Worm (Caenorhabditis elegans) whole organism, L4 larva: Measurements from ENCODE around the gene K07C5.13.

Source experiments
- F49E8.2 ChIP-seq: sonication (generic microtip); optimal IDR thresholded peaks from 2 replicates; lab custom pipeline; 2016; ENCODE audit warnings: missing compliant biosample characterization, mild to moderate bottlenecking, missing genetic modification characterization, borderline replicate concordance
- ceh-82 ChIP-seq: sonication (generic microtip); optimal IDR thresholded peaks from 2 replicates; lab custom pipeline; 2017; ENCODE audit warnings: missing biosample characterization, missing genetic modification characterization
- hlh-30 ChIP-seq: sonication (generic microtip); optimal IDR thresholded peaks from 2 replicates; lab custom pipeline; 2017; ENCODE audit warnings: antibody characterized with exemption, mild to moderate bottlenecking, missing genetic modification characterization, missing compliant biosample characterization; ENCODE audit not compliant: insufficient read depth
- pqm-1 ChIP-seq: sonication (generic microtip); optimal IDR thresholded peaks from 2 replicates; lab custom pipeline; 2017; ENCODE audit warnings: missing biosample characterization, missing genetic modification characterization
- spr-1 ChIP-seq: sonication (generic microtip); optimal IDR thresholded peaks from 2 replicates; lab custom pipeline; 2016; ENCODE audit warnings: mild to moderate bottlenecking, missing genetic modification characterization, missing compliant biosample characterization
- ztf-11 ChIP-seq: fragments of 150-350 bp; optimal IDR thresholded peaks from 2 replicates; lab custom pipeline; 2014; ENCODE audit warnings: missing biosample characterization, missing genetic modification characterization

DNA sequence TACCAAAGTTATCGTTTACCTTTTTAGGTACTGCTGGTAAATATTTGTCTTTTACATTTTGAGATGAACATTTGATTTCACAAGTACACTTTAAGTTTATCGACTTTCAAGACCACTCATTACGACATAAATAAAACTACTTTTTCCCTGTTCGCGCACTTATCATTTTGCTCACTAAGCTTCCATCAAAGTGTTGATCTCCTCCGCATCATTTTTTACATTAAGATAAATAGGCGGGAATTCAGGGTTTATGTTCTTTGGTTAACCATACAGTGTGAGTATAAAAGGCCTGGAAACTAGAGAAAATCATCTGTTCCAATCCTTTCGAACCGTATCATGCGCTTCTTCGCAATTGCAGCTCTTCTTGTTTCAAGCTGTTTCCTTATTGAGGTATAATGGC lies 40.3 kb downstream of the K07C5.13 start, which contains the start of gene pqn-2:
- TF ChIP-seq pqm-1 (no peak), spr-1 (tag; lab: Kevin White, UChicago) (no peak), hlh-30 (tag; lab: Kevin White, UChicago) (no peak), ceh-82 (no peak), F49E8.2 (tag; lab: Kevin White, UChicago) (no peak), ztf-11 (no peak)
